Worm (Caenorhabditis elegans): Measurements from ENCODE around the gene hhat-2.

hhat-2 gene

ce11 chrIV:14793900-14794624 is 34.9 kb downstream of the hhat-2 start (continued):
- TF ChIP-seq snpc-1.1 (tag; optimal IDR thresholded peaks at IDR 0.05; ENCODE audit: insufficient read depth) (no peak), ceh-100 (GFP tag; IDR thresholded peaks at IDR 0.05) (no peak; the same call in 1 of the 2 replicates), madf-3 (GFP tag; IDR thresholded peaks at IDR 0.05) (no peak), aptf-2 (GFP tag; conservative IDR thresholded peaks at IDR 0.05) (no peak), lir-1 (GFP tag; conservative IDR thresholded peaks at IDR 0.05) (peak; percentile 39; the same call in 1 of the 2 replicates), die-1 (tag; optimal IDR thresholded peaks at IDR 0.05) (no peak), ceh-40 (GFP tag; IDR thresholded peaks at IDR 0.05) (no peak), chd-7 (tag; optimal IDR thresholded peaks at IDR 0.05) (no peak), snpc-3.4 (tag; optimal IDR thresholded peaks at IDR 0.05) (no peak), rec-8 (tag; optimal IDR thresholded peaks at IDR 0.05) (no peak), K11D2.4 (GFP tag; IDR thresholded peaks at IDR 0.05) (0 out of 2 replicates have a peak, but pooled peaks have one; percentile 12), rcor-1 (GFP tag; IDR thresholded peaks at IDR 0.05) (no peak), F10E7.11 (tag; optimal IDR thresholded peaks at IDR 0.05) (no peak), xnd-1 (tag; optimal IDR thresholded peaks at IDR 0.05) (no peak), ceh-91 (GFP tag; IDR thresholded peaks at IDR 0.05) (no peak), ztf-18 (tag; optimal IDR thresholded peaks at IDR 0.05) (peak; percentile 50), madf-10 (tag; optimal IDR thresholded peaks at IDR 0.05) (no peak), F33H1.4 (GFP tag; IDR thresholded peaks at IDR 0.05) (no peak), nfya-2 (GFP tag; IDR thresholded peaks at IDR 0.05) (no peak), Y53F4B.3 (GFP tag; IDR thresholded peaks at IDR 0.05) (no peak), akir-1 (GFP tag; optimal IDR thresholded peaks at IDR 0.05) (no peak), dox-1 (GFP tag; IDR thresholded peaks at IDR 0.05) (no peak), snpc-4 (GFP tag; optimal IDR thresholded peaks at IDR 0.05) (peak; percentile 15), snpc-4 (tag; optimal IDR thresholded peaks at IDR 0.05) (peak in 1 of 4 experiments; percentile 3), egrh-3 (GFP tag; IDR thresholded peaks at IDR 0.05) (0 out of 2 replicates have a peak, but pooled peaks have one; percentile 10), sea-2 (GFP tag; IDR thresholded peaks at IDR 0.05) (no peak), ztf-6 (GFP tag; IDR thresholded peaks at IDR 0.05) (no peak), unc-130 (GFP tag; optimal IDR thresholded peaks at IDR 0.05) (no peak), cebp-1 (GFP tag; IDR thresholded peaks at IDR 0.05) (no peak), cebp-1 (tag; optimal IDR thresholded peaks at IDR 0.05) (no peak), gei-17 (GFP tag; optimal IDR thresholded peaks at IDR 0.05) (no peak), nhr-27 (tag; optimal IDR thresholded peaks at IDR 0.05) (no peak), lin-40 (tag; optimal IDR thresholded peaks at IDR 0.05) (peak; percentile 45), B0336.3 (GFP tag; IDR thresholded peaks at IDR 0.05) (0 out of 2 replicates have a peak, but pooled peaks have one; percentile 26), pbrm-1 (GFP tag; IDR thresholded peaks at IDR 0.05) (0 out of 2 replicates have a peak, but pooled peaks have one; percentile 6), Y53G8AR.9 (GFP tag; conservative IDR thresholded peaks at IDR 0.05) (no peak), hsf-1 (GFP tag; IDR thresholded peaks at IDR 0.05) (peak; percentile 54; the same call in 1 of the 2 replicates), C17E4.6 (GFP tag; IDR thresholded peaks at IDR 0.05) (no peak), let-607 (tag; optimal IDR thresholded peaks at IDR 0.05) (peak; percentile 75 to 88), T26A5.8 (tag; optimal IDR thresholded peaks at IDR 0.05) (no peak), lin-54 (GFP tag; optimal IDR thresholded peaks at IDR 0.05) (no peak), ceh-79 (tag; optimal IDR thresholded peaks at IDR 0.05) (no peak), snpc-1.3 (tag; optimal IDR thresholded peaks at IDR 0.05; ENCODE audit: insufficient read depth) (no peak), lin-26 (GFP tag; IDR thresholded peaks at IDR 0.05) (no peak), B0035.1 (tag; optimal IDR thresholded peaks at IDR 0.05) (no peak), nfya-1 (tag; optimal IDR thresholded peaks at IDR 0.05; ENCODE audit: borderline replicate concordance, insufficient read depth) (no peak)

All from whole organism, young adult.